Worm (Caenorhabditis elegans) whole organism, young adult: ENCODE measurements around the gene seip-1.

ENCODE experiments used
- pha-4 ChIP-seq: fragments of 150-350 bp; sonication (generic microtip); optimal IDR thresholded peaks from 2 replicates; lab custom pipeline; 2014; ENCODE audit warnings: missing biosample characterization, missing genetic modification reagents, missing genetic modification characterization
- unc-62 ChIP-seq: fragments of 150-350 bp; optimal IDR thresholded peaks from 2 replicates; lab custom pipeline; 2014; ENCODE audit warnings: missing biosample characterization, missing genetic modification reagents, missing genetic modification characterization

DNA sequence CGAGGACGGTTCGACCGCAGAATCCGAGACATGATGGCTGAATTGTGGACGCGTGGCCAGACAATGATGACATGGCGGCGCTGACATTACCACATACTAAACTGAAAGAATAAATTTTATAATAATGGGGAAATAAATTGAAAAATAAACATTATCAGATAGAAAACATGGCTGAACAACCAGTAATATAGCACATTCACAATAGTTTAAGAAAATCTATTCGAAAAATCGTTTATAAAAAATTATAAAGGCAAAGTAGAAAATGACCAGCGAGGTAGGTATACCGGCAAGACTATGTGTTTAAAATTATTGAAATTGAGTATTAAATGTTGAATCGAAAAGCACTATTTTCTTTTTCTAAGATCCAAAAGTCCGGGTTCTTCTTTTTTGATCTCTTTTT is 1.9 kb downstream of the seip-1 start, which contains the start of gene jamp-1:
- no peak for TF ChIP-seq pha-4 (tag; lab: Kevin White, UChicago)
- no peak for TF ChIP-seq unc-62 (GFP tag; lab: Kevin White, UChicago)
